Fruit fly (Drosophila melanogaster) whole organism, wandering third instar larva: ENCODE measurements around the gene sgg.
A peak's percentile ranks its signal among the peaks of the same experiment; 100 is the strongest.

Experiments used
- Abd-B ChIP-seq: fragments of >200 bp; optimal IDR thresholded peaks from 2 replicates; lab custom pipeline; 2017; ENCODE audit warnings: missing biosample characterization, missing genetic modification characterization
- CG32264 ChIP-seq: fragments of 200-800 bp; sonication (Bioruptor generic); optimal IDR thresholded peaks from 2 replicates; lab custom pipeline; 2016; ENCODE audit warnings: missing biosample characterization, missing genetic modification characterization
- CG9705 ChIP-seq: fragments of 200-800 bp; sonication (Bioruptor generic); optimal IDR thresholded peaks from 2 replicates; lab custom pipeline; 2018; ENCODE audit warnings: missing biosample characterization, mild to moderate bottlenecking, missing genetic modification characterization
- CrebA ChIP-seq: fragments of 200-800 bp; sonication (Bioruptor generic); optimal IDR thresholded peaks from 2 replicates; lab custom pipeline; 2016; ENCODE audit warnings: missing biosample characterization, mild to moderate bottlenecking, missing genetic modification characterization, borderline replicate concordance
- Dfd ChIP-seq: fragments of >200 bp; optimal IDR thresholded peaks from 2 replicates; lab custom pipeline; 2017; ENCODE audit warnings: missing biosample characterization, missing genetic modification characterization
- Dif ChIP-seq: fragments of 200-275, 200-300 bp; sonication (Bioruptor generic); optimal IDR thresholded peaks from 2 replicates; lab custom pipeline; 2018; ENCODE audit warnings: missing biosample characterization, missing genetic modification characterization; ENCODE audit not compliant: partially characterized antibody
- GATAd ChIP-seq: sonication (Bioruptor generic); optimal IDR thresholded peaks from 2 replicates; lab custom pipeline; 2016; ENCODE audit warnings: missing biosample characterization, missing genetic modification characterization
- HLH106 ChIP-seq: fragments of 200-800 bp; optimal IDR thresholded peaks from 3 replicates; lab custom pipeline; 2019; ENCODE audit warnings: missing biosample characterization, mild to moderate bottlenecking, missing genetic modification characterization, moderate library complexity
- Hnf4 ChIP-seq: fragments of 200-800 bp; sonication (Bioruptor generic); optimal IDR thresholded peaks from 2 replicates; lab custom pipeline; 2016; ENCODE audit warnings: missing biosample characterization, mild to moderate bottlenecking, missing genetic modification characterization
- Hr78 ChIP-seq: fragments of >200 bp; optimal IDR thresholded peaks from 2 replicates; lab custom pipeline; 2017; ENCODE audit warnings: missing biosample characterization, missing genetic modification characterization
- Hr83 ChIP-seq: fragments of 200-300 bp; sonication (Bioruptor generic); optimal IDR thresholded peaks from 2 replicates; lab custom pipeline; 2016; ENCODE audit warnings: missing biosample characterization, mild to moderate bottlenecking, missing genetic modification characterization, moderate library complexity; ENCODE audit not compliant: poor library complexity, severe bottlenecking
- Jra ChIP-seq: sonication (Bioruptor generic); optimal IDR thresholded peaks from 2 replicates; lab custom pipeline; 2016; ENCODE audit warnings: missing biosample characterization, missing genetic modification characterization
- Mio ChIP-seq: sonication (Bioruptor generic); optimal IDR thresholded peaks from 2 replicates; lab custom pipeline; 2016; ENCODE audit warnings: missing biosample characterization, missing genetic modification characterization
- Myc ChIP-seq: fragments of >200 bp; optimal IDR thresholded peaks from 2 replicates; lab custom pipeline; 2017
- OdsH ChIP-seq: fragments of 200-800 bp; sonication (Bioruptor generic); optimal IDR thresholded peaks from 2 replicates; lab custom pipeline; 2016; ENCODE audit warnings: missing biosample characterization, mild to moderate bottlenecking, missing genetic modification characterization
- Rel ChIP-seq, 2 experiments: fragments of 200-800 bp; sonication (Bioruptor generic) in 1 of 2; optimal IDR thresholded peaks; 2 replicates in 1 of 2; 3 replicates in 1 of 2; lab custom pipeline; 2016 to 2019; ENCODE audit warnings: mild to moderate bottlenecking in 2 of 2, missing biosample characterization in 2 of 2, missing genetic modification characterization in 2 of 2, moderate library complexity in 1 of 2
- Sp1 ChIP-seq: fragments of 200-800 bp; sonication (Bioruptor generic); optimal IDR thresholded peaks from 3 replicates; lab custom pipeline; 2019; ENCODE audit warnings: missing biosample characterization, mild to moderate bottlenecking, missing genetic modification characterization, moderate library complexity
- Vsx2 ChIP-seq: fragments of 200-300, 225-300 bp; sonication (Bioruptor generic); optimal IDR thresholded peaks from 2 replicates; lab custom pipeline; 2018; ENCODE audit warnings: missing biosample characterization, missing genetic modification characterization; ENCODE audit not compliant: partially characterized antibody
- br ChIP-seq: fragments of 200-800 bp; sonication (Bioruptor generic); optimal IDR thresholded peaks from 2 replicates; lab custom pipeline; 2016; ENCODE audit warnings: missing biosample characterization, missing genetic modification characterization
- brk ChIP-seq: fragments of 200-800 bp; sonication (Bioruptor generic); optimal IDR thresholded peaks from 2 replicates; lab custom pipeline; 2016; ENCODE audit warnings: missing biosample characterization, mild to moderate bottlenecking, missing genetic modification characterization
- dl ChIP-seq, 2 experiments: fragments of 175-275, 200-275 bp in 1 of 2; fragments of 200-275 bp in 1 of 2; sonication (Bioruptor generic); optimal IDR thresholded peaks; lab custom pipeline; 2018; ENCODE audit warnings: mild to moderate bottlenecking in 2 of 2, missing biosample characterization in 2 of 2, missing genetic modification characterization in 2 of 2, moderate library complexity in 2 of 2; ENCODE audit not compliant: partially characterized antibody in 2 of 2, insufficient read depth in 1 of 2
- dmrt93B ChIP-seq: fragments of 200-800 bp; sonication (Bioruptor generic); optimal IDR thresholded peaks from 2 replicates; lab custom pipeline; 2018; ENCODE audit warnings: missing biosample characterization, mild to moderate bottlenecking, missing genetic modification characterization
- dsf ChIP-seq: sonication (Bioruptor generic); optimal IDR thresholded peaks from 2 replicates; lab custom pipeline; 2016; ENCODE audit warnings: missing biosample characterization, missing genetic modification characterization, borderline replicate concordance
- ey ChIP-seq: fragments of 200-800 bp; sonication (Bioruptor generic); optimal IDR thresholded peaks from 2 replicates; lab custom pipeline; 2016; ENCODE audit warnings: missing biosample characterization, missing genetic modification characterization
- foxo ChIP-seq, 2 experiments: fragments of 200-800 bp; sonication (Bioruptor generic); optimal IDR thresholded peaks; 2 replicates in 1 of 2; 3 replicates in 1 of 2; lab custom pipeline; 2016 to 2017; ENCODE audit warnings: missing biosample characterization in 2 of 2, missing genetic modification characterization in 2 of 2
- fru ChIP-seq: fragments of 200-800 bp; sonication (Bioruptor generic); optimal IDR thresholded peaks from 3 replicates; lab custom pipeline; 2016; ENCODE audit warnings: missing biosample characterization, mild to moderate bottlenecking, missing genetic modification characterization
- h ChIP-seq: fragments of 200-800 bp; sonication (Bioruptor generic); optimal IDR thresholded peaks from 3 replicates; lab custom pipeline; 2016; ENCODE audit warnings: missing biosample characterization, mild to moderate bottlenecking, missing genetic modification characterization
- jim ChIP-seq: fragments of 175-275, 200-325 bp; sonication (Bioruptor generic); optimal IDR thresholded peaks from 2 replicates; lab custom pipeline; 2016; ENCODE audit warnings: missing biosample characterization, mild to moderate bottlenecking, missing genetic modification characterization
- lola ChIP-seq: fragments of >200 bp; optimal IDR thresholded peaks from 2 replicates; lab custom pipeline; 2017; ENCODE audit warnings: missing biosample characterization, missing genetic modification characterization
- pan ChIP-seq: fragments of >200 bp; optimal IDR thresholded peaks from 2 replicates; lab custom pipeline; 2017
- psq ChIP-seq: fragments of 200-800 bp; sonication (Bioruptor generic); optimal IDR thresholded peaks from 3 replicates; lab custom pipeline; 2017; ENCODE audit warnings: missing biosample characterization, mild to moderate bottlenecking, missing genetic modification characterization, moderate library complexity
- rgr ChIP-seq: fragments of 200-800 bp; sonication (Bioruptor generic); optimal IDR thresholded peaks from 3 replicates; lab custom pipeline; 2016; ENCODE audit warnings: missing biosample characterization, mild to moderate bottlenecking, missing genetic modification characterization
- sage ChIP-seq: fragments of 200-800 bp; sonication (Bioruptor generic); optimal IDR thresholded peaks from 2 replicates; lab custom pipeline; 2016; ENCODE audit warnings: missing biosample characterization, mild to moderate bottlenecking, missing genetic modification characterization
- sv ChIP-seq: fragments of 200-800 bp; sonication (Bioruptor generic); optimal IDR thresholded peaks from 3 replicates; lab custom pipeline; 2016; ENCODE audit warnings: missing biosample characterization, missing genetic modification characterization
- tai ChIP-seq: sonication (Bioruptor generic); optimal IDR thresholded peaks from 2 replicates; lab custom pipeline; 2016; ENCODE audit warnings: missing biosample characterization, missing genetic modification characterization
- usp ChIP-seq: fragments of >200 bp; optimal IDR thresholded peaks from 2 replicates; lab custom pipeline; 2017; ENCODE audit warnings: missing biosample characterization, missing genetic modification characterization
- woc ChIP-seq: sonication (Bioruptor generic); optimal IDR thresholded peaks from 2 replicates; lab custom pipeline; 2016; ENCODE audit warnings: missing biosample characterization, mild to moderate bottlenecking, missing genetic modification characterization

Gene sgg

DNA sequence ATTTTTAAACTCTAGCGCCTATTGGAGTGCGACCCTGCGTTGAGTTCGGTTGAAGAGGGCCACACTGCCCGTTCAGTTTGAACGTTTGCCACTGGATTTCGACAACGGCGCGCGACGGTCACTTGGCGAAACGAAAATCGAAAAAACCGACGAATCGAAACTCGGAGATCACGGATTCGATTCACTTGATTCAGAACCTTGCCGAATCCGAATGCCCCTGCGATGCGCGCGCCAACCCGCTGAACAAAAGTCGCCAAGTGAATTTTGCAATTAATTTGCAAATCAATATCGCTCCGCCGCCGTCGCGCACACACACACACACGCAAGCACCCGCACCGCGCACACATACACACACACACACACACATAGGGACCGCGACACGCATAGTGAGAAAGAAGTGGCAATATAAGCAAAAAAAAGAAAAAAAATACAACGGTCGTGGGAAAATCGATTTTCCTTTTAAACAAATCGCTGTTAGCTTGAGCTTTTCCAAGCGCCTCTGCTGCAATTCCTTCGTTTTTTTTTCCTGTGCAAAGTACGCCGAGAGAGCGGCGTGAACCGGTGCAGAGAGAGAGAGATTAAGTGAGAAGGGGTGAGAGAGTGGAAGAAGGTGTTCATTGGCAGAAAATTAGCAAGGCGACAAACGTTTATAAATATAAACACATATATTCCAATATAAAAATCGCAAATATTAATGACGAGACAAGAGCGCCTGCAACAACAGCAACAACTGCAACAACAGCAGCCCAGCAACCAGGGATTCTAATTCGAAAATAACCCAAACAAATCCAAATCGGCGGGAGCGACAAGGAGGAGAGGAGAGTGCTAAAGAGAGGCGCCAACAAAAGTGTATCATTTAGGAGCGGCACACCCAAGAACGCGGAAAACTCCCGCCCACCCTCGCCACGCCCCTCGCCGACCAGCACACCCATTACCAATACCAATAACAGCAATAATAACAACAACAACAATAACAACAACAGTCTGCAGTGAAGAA lies 45.0 kb upstream of the sgg start, which contains the start of gene egh (continued):
- TF ChIP-seq usp (GFP tag; lab: Kevin White, UChicago) (no peak), GATAd (GFP tag; lab: Kevin White, UChicago) (no peak), rgr (peak; percentile 74), foxo (GFP tag; optimal IDR thresholded peaks at IDR 0.05; lab: Kevin White, UChicago) (peak; percentile 31 to 75), OdsH (GFP tag; lab: Kevin White, UChicago) (peak; percentile 46), psq (GFP tag; lab: Kevin White, UChicago) (peak; percentile 58), Rel (GFP tag; optimal IDR thresholded peaks at IDR 0.05; lab: Kevin White, UChicago) (no peak), Rel (tag; optimal IDR thresholded peaks at IDR 0.05; lab: Kevin White, UChicago) (peak; percentile 75), sv (GFP tag; lab: Kevin White, UChicago) (no peak), pan (lab: Kevin White, UChicago) (no peak), Hr78 (no peak)

DNA sequence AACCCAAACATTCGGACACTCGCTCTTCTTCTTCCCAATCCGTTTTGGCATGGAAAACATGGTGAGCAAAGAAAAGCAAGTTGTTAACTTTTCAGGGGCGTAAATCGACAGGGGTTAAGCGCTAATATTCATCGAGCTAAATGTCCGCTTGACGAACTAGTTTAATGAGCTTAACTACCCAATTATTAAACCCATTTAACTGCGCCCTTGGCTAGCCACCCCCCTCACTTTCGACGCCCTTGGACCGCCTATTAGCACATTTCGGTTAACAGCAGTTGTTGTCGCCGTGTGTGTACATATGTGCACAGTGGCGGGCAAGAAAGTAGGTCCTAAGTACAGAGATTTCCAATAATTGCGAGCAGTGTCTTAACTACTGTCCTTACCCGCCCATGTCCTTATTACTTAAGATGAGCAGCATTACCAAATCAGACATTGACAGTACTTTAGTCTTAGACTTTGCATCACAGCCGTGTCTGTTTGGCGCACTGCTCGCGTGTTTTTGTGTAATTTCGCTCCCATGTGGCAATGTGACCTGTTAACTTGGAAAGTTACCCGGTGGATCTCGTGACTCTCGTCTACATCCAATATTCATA lies 44.2 kb upstream of the sgg start:
- TF ChIP-seq woc (GFP tag; lab: Kevin White, UChicago) (peak; percentile 85), HLH106 (tag; lab: Kevin White, UChicago) (peak; percentile 94), Vsx2 (GFP tag; lab: Kevin White, UChicago) (no peak), Rel (GFP tag; optimal IDR thresholded peaks at IDR 0.05; lab: Kevin White, UChicago) (peak; percentile 55), Rel (tag; optimal IDR thresholded peaks at IDR 0.05; lab: Kevin White, UChicago) (peak; percentile 40), psq (GFP tag; lab: Kevin White, UChicago) (peak; percentile 89), tai (GFP tag; lab: Kevin White, UChicago) (no peak), pan (lab: Kevin White, UChicago) (no peak), fru (peak; percentile 96), Hr78 (no peak), br (GFP tag; lab: Kevin White, UChicago) (peak; percentile 96), CG9705 (peak; percentile 36), Abd-B (no peak), Dfd (GFP tag; lab: Kevin White, UChicago) (no peak), dl (GFP tag; optimal IDR thresholded peaks at IDR 0.05; lab: Kevin White, UChicago; ENCODE audit: insufficient read depth in 1 of 2, partially characterized antibody in 2 of 2) (no peak), Hr83 (GFP tag; lab: Kevin White, UChicago) (peak; percentile 93), lola (GFP tag; lab: Kevin White, UChicago) (no peak), sage (GFP tag; lab: Kevin White, UChicago) (peak; percentile 90), dmrt93B (GFP tag; lab: Kevin White, UChicago) (peak; percentile 93), Jra (GFP tag; lab: Kevin White, UChicago) (peak; percentile 84), rgr (peak; percentile 97), dsf (GFP tag; lab: Kevin White, UChicago) (peak; percentile 64), jim (GFP tag; lab: Kevin White, UChicago) (peak; percentile 42), CG32264 (GFP tag; lab: Kevin White, UChicago) (peak; percentile 90), OdsH (GFP tag; lab: Kevin White, UChicago) (peak; percentile 95), usp (GFP tag; lab: Kevin White, UChicago) (no peak), sv (GFP tag; lab: Kevin White, UChicago) (peak; percentile 89), ey (GFP tag; lab: Kevin White, UChicago) (peak; percentile 97), foxo (GFP tag; optimal IDR thresholded peaks at IDR 0.05; lab: Kevin White, UChicago) (peak; percentile 83 to 98), Sp1 (GFP tag; lab: Kevin White, UChicago) (peak; percentile 88), h (GFP tag; lab: Kevin White, UChicago) (peak; percentile 96), brk (GFP tag; lab: Kevin White, UChicago) (no peak), Mio (peak; percentile 84), GATAd (GFP tag; lab: Kevin White, UChicago) (peak; percentile 72), Dif (GFP tag; lab: Kevin White, UChicago) (no peak), Hnf4 (GFP tag; lab: Kevin White, UChicago) (peak; percentile 95), Myc (lab: Kevin White, UChicago) (no peak), CrebA (GFP tag; lab: Kevin White, UChicago) (no peak)
